Worm (Caenorhabditis elegans) whole organism, young adult: ENCODE results near the gene lipl-2.

Source experiments
- C17E4.6 ChIP-seq: fragments of 200-800 bp; sonication (Bioruptor generic); IDR thresholded peaks from 2 replicates; pipeline ENCODE4 v1.3.6; 2022; ENCODE audit warnings: missing genetic modification reagents, missing genetic modification characterization, missing compliant biosample characterization
- D2030.7 ChIP-seq: fragments of 200-800 bp; sonication (Bioruptor generic); IDR thresholded peaks from 2 replicates; pipeline ENCODE4 v1.3.6; 2022; ENCODE audit warnings: missing genetic modification reagents, missing genetic modification characterization, missing compliant biosample characterization
- F37B4.10 ChIP-seq: fragments of 200-800 bp; sonication (Bioruptor generic); IDR thresholded peaks from 2 replicates; pipeline ENCODE4 v1.3.6; 2022; ENCODE audit warnings: missing genetic modification characterization, missing compliant biosample characterization
- K11D2.4 ChIP-seq: fragments of 200-800 bp; sonication (Bioruptor generic); IDR thresholded peaks from 2 replicates; pipeline ENCODE4 v1.3.6; 2022; ENCODE audit warnings: missing genetic modification reagents, missing genetic modification characterization, missing compliant biosample characterization
- Y53F4B.3 ChIP-seq: fragments of 200-800 bp; sonication (Bioruptor generic); IDR thresholded peaks from 2 replicates; pipeline ENCODE4 v1.3.6; 2022; ENCODE audit warnings: missing genetic modification reagents, missing genetic modification characterization, missing compliant biosample characterization
- Y53G8AR.9 ChIP-seq: fragments of 200-800 bp; sonication (Bioruptor generic); conservative IDR thresholded peaks from 2 replicates; pipeline ENCODE4 v1.3.6; 2022; ENCODE audit warnings: missing genetic modification reagents, missing genetic modification characterization, missing compliant biosample characterization
- ZK185.1 ChIP-seq: sonication (generic microtip); optimal IDR thresholded peaks from 2 replicates; lab custom pipeline; 2016; ENCODE audit warnings: mild to moderate bottlenecking, missing genetic modification characterization, missing compliant biosample characterization; ENCODE audit not compliant: poor library complexity, severe bottlenecking
- akir-1 ChIP-seq: fragments of 200-800 bp; sonication (Bioruptor generic); optimal IDR thresholded peaks from 2 replicates; lab custom pipeline; 2018; ENCODE audit warnings: mild to moderate bottlenecking, missing genetic modification characterization, moderate library complexity, missing compliant biosample characterization
- ama-1 ChIP-seq, 3 experiments: fragments of 150-350 bp in 1 of 3; sonication (generic microtip) in 2 of 3; optimal IDR thresholded peaks; 2 replicates each; lab custom pipeline; 2014 to 2018; ENCODE audit warnings: missing biosample characterization in 2 of 3, missing genetic modification characterization in 2 of 3, missing genetic modification reagents in 2 of 3
- attf-5 ChIP-seq: fragments of 200-800 bp; sonication (Bioruptor generic); optimal IDR thresholded peaks from 2 replicates; lab custom pipeline; 2018; ENCODE audit warnings: mild to moderate bottlenecking, missing genetic modification characterization, missing compliant biosample characterization
- ceh-27 ChIP-seq: fragments of 200-800 bp; sonication (Bioruptor generic); optimal IDR thresholded peaks from 2 replicates; lab custom pipeline; 2018; ENCODE audit warnings: mild to moderate bottlenecking, missing genetic modification characterization, moderate library complexity, missing compliant biosample characterization
- ceh-91 ChIP-seq: fragments of 200-800 bp; sonication (Bioruptor generic); IDR thresholded peaks from 2 replicates; pipeline ENCODE4 v1.3.6; 2022; ENCODE audit warnings: missing genetic modification reagents, missing genetic modification characterization, missing compliant biosample characterization
- dox-1 ChIP-seq: fragments of 200-800 bp; sonication (Bioruptor generic); IDR thresholded peaks from 2 replicates; pipeline ENCODE4 v1.3.6; 2022; ENCODE audit warnings: missing genetic modification reagents, missing genetic modification characterization, missing compliant biosample characterization
- egl-18 ChIP-seq: fragments of 200-800 bp; sonication (Bioruptor generic); IDR thresholded peaks from 2 replicates; pipeline ENCODE4 v1.3.6; 2022; ENCODE audit warnings: missing genetic modification reagents, missing genetic modification characterization, missing compliant biosample characterization
- fkh-3 ChIP-seq: sonication (generic microtip); optimal IDR thresholded peaks from 2 replicates; lab custom pipeline; 2016; ENCODE audit warnings: mild to moderate bottlenecking, missing genetic modification characterization, missing compliant biosample characterization
- let-607 ChIP-seq, 2 experiments: fragments of 200-800 bp in 1 of 2; sonication (Bioruptor generic) in 1 of 2; sonication (generic microtip) in 1 of 2; optimal IDR thresholded peaks; 2 replicates each; lab custom pipeline; 2016 to 2018; ENCODE audit warnings: mild to moderate bottlenecking in 2 of 2, missing compliant biosample characterization in 2 of 2, missing genetic modification characterization in 2 of 2, moderate library complexity in 2 of 2, missing genotype in 1 of 2
- lin-54 ChIP-seq: fragments of 200-800 bp; sonication (Bioruptor generic); optimal IDR thresholded peaks from 2 replicates; lab custom pipeline; 2018; ENCODE audit warnings: mild to moderate bottlenecking, missing genetic modification characterization, missing compliant biosample characterization
- lir-1 ChIP-seq: fragments of 200-800 bp; sonication (Bioruptor generic); conservative IDR thresholded peaks from 2 replicates; pipeline ENCODE4 v1.3.6; 2022; ENCODE audit warnings: missing genetic modification reagents, missing genetic modification characterization, missing compliant biosample characterization
- lsy-27 ChIP-seq: sonication (generic microtip); optimal IDR thresholded peaks from 2 replicates; lab custom pipeline; 2017; ENCODE audit warnings: missing genetic modification characterization, mild to moderate bottlenecking, missing compliant biosample characterization, antibody characterized with exemption, missing genotype, borderline replicate concordance; ENCODE audit not compliant: insufficient read depth
- madf-10 ChIP-seq: sonication (generic microtip); optimal IDR thresholded peaks from 2 replicates; lab custom pipeline; 2016; ENCODE audit warnings: mild to moderate bottlenecking, missing genetic modification characterization, missing compliant biosample characterization
- madf-3 ChIP-seq: fragments of 200-800 bp; sonication (Bioruptor generic); IDR thresholded peaks from 2 replicates; pipeline ENCODE4 v1.3.6; 2022; ENCODE audit warnings: missing genetic modification reagents, missing genetic modification characterization, missing compliant biosample characterization
- mel-28 ChIP-seq: sonication (generic microtip); optimal IDR thresholded peaks from 2 replicates; lab custom pipeline; 2016; ENCODE audit warnings: borderline replicate concordance, mild to moderate bottlenecking, missing genetic modification characterization, missing compliant biosample characterization
- mxl-1 ChIP-seq: sonication (generic microtip); optimal IDR thresholded peaks from 2 replicates; lab custom pipeline; 2016; ENCODE audit warnings: missing genetic modification characterization, missing compliant biosample characterization
- nfya-1 ChIP-seq: sonication (generic microtip); optimal IDR thresholded peaks from 2 replicates; lab custom pipeline; 2017; ENCODE audit warnings: antibody characterized with exemption, missing compliant biosample characterization, missing genetic modification characterization, borderline replicate concordance; ENCODE audit not compliant: insufficient read depth
- nhr-179 ChIP-seq: sonication (generic microtip); optimal IDR thresholded peaks from 2 replicates; lab custom pipeline; 2016; ENCODE audit warnings: mild to moderate bottlenecking, missing genetic modification characterization, missing compliant biosample characterization
- nhr-80 ChIP-seq: sonication (generic microtip); optimal IDR thresholded peaks from 2 replicates; lab custom pipeline; 2016; ENCODE audit warnings: missing genetic modification characterization, missing compliant biosample characterization
- nhr-90 ChIP-seq: sonication (generic microtip); optimal IDR thresholded peaks from 2 replicates; lab custom pipeline; 2016; ENCODE audit warnings: missing genotype, mild to moderate bottlenecking, missing genetic modification characterization, missing compliant biosample characterization
- unc-130 ChIP-seq: sonication (generic microtip); optimal IDR thresholded peaks from 2 replicates; lab custom pipeline; 2016; ENCODE audit warnings: missing genetic modification reagents, missing genetic modification characterization, missing compliant biosample characterization
- unc-62 ChIP-seq: fragments of 150-350 bp; optimal IDR thresholded peaks from 2 replicates; lab custom pipeline; 2014; ENCODE audit warnings: missing biosample characterization, missing genetic modification reagents, missing genetic modification characterization
- xnd-1 ChIP-seq: sonication (generic microtip); optimal IDR thresholded peaks from 2 replicates; lab custom pipeline; 2016; ENCODE audit warnings: missing genotype, missing genetic modification reagents, missing genetic modification characterization, missing compliant biosample characterization
- zim-3 ChIP-seq: sonication (generic microtip); optimal IDR thresholded peaks from 2 replicates; lab custom pipeline; 2017; ENCODE audit warnings: mild to moderate bottlenecking, missing genetic modification characterization, moderate library complexity, missing compliant biosample characterization
- ztf-18 ChIP-seq: sonication (generic microtip); optimal IDR thresholded peaks from 2 replicates; lab custom pipeline; 2016; ENCODE audit warnings: missing genotype, mild to moderate bottlenecking, missing genetic modification characterization, missing compliant biosample characterization

Gene lipl-2

DNA sequence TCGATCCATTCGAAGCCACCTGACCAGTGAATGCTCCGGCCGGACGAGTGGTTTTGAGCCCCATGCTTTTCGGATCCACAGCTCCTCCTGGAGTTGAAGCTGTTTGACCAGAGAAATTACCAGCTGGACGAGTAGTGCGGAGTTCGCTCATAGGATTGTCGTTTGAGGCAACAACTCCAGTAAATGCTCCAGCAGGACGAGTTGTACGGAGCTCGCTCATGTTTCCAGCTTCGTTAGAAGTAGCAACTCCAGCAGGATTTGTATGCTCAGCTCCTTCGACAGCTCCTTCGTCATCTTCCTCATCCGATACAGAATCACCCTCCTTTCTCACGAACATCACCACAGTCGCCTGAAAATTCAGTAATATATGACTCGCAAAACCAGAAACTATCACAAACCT is 37.8 kb upstream of the lipl-2 start:
- TF ChIP-seq lir-1 (no peak), nhr-90 (tag; lab: Kevin White, UChicago) (no peak), ZK185.1 (tag; lab: Kevin White, UChicago) (no peak), let-607 (tag; optimal IDR thresholded peaks at IDR 0.05; lab: Kevin White, UChicago) (no peak)

ce11 chrV:9754459-9754858 is 36.9 kb upstream of the lipl-2 start, which contains the start of gene F58E6.5:
Gene F58E6.5, minus strand, starts transcription at chrV:9754559.
- TF ChIP-seq ztf-18 (tag; lab: Kevin White, UChicago) (no peak), mxl-1 (tag; lab: Kevin White, UChicago) (no peak), lir-1 (no peak), nhr-179 (tag; lab: Kevin White, UChicago) (no peak), Y53G8AR.9 (GFP tag; lab: Robert Waterston, UW) (no peak), nfya-1 (tag; lab: Kevin White, UChicago) (no peak)

DNA sequence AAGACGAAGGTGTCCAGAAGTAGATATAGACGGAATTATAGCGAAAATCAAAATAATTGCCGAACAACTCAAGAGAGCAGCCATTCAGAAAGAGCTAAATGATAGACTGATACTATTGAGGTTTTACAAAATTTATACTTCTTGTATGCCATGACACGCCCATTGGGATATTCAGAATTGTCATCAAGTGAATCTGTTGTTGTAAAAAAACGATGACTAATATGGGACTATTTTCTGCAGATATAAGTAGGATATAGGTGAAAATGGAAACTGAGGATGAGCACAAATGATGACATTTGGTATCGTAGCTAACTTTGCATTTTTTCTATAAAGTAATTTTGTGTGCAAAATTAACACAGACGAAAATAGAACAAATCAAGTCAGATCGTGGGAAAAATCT is 35.6 kb upstream of the lipl-2 start, which contains the start of gene F58E6.8:
Gene F58E6.8, minus strand, starts transcription at position 101 of the 400 bp plus-strand sequence.
- TF ChIP-seq unc-130 (GFP tag; lab: Kevin White, UChicago), result no peak

DNA sequence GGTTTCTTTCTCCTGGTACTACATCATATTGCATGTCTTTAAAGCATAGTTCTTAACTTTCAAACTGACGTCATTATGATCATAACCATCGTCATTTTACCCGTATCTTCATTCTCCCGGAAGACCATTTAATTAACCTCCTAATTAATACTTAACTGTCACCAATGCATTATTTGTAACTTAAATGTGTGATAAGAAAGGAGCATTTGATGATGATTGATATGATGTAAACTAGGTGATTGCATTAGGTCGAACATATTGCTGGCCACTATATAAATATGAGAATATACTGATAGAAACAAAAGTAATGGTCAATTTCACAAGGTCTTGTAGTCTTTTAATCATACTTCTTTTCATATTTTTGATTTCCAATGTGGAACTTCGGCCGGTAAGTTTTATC is 35.1 kb upstream of the lipl-2 start, which contains the start of gene hrg-3:
Gene hrg-3, plus strand, starts transcription at position 227 of the 400 bp plus-strand sequence.
- peak; percentile 18 for TF ChIP-seq unc-62
- no peak for TF ChIP-seq zim-3 (tag; lab: Kevin White, UChicago)
- TF ChIP-seq xnd-1 (tag; lab: Kevin White, UChicago), result no peak
- TF ChIP-seq madf-3 (GFP tag; lab: Robert Waterston, UW), result no peak
- no peak for TF ChIP-seq F37B4.10 (GFP tag; lab: Robert Waterston, UW)
- TF ChIP-seq nhr-80 (tag; lab: Kevin White, UChicago), result peak; percentile 72

ce11 chrV:9757884-9758283 is 33.5 kb upstream of the lipl-2 start, which contains the start of gene F58E6.11:
Gene F58E6.11, minus strand, starts transcription at chrV:9757984.
- TF ChIP-seq Y53F4B.3 (GFP tag; lab: Robert Waterston, UW), result no peak
- TF ChIP-seq dox-1 (GFP tag; lab: Robert Waterston, UW), result no peak
- TF ChIP-seq egl-18 (GFP tag; lab: Robert Waterston, UW), result no peak
- no peak for TF ChIP-seq madf-10
- TF ChIP-seq ama-1 (optimal IDR thresholded peaks at IDR 0.05; lab: Kevin White, UChicago), result no peak
- no peak for TF ChIP-seq ama-1 (GFP tag; optimal IDR thresholded peaks at IDR 0.05; lab: Kevin White, UChicago)
- no peak for TF ChIP-seq D2030.7
- TF ChIP-seq lsy-27 (tag; lab: Kevin White, UChicago), result no peak
- no peak for TF ChIP-seq unc-62
- no peak for TF ChIP-seq lin-54
- no peak for TF ChIP-seq nhr-80 (tag; lab: Kevin White, UChicago)
- TF ChIP-seq ceh-91, result no peak
- no peak for TF ChIP-seq ceh-27 (GFP tag; lab: Kevin White, UChicago)
- TF ChIP-seq K11D2.4 (GFP tag; lab: Robert Waterston, UW), result no peak
- TF ChIP-seq mel-28, result no peak
- TF ChIP-seq akir-1 (GFP tag; lab: Kevin White, UChicago), result no peak
- no peak for TF ChIP-seq fkh-3 (tag; lab: Kevin White, UChicago)
- TF ChIP-seq attf-5 (GFP tag; lab: Kevin White, UChicago), result no peak
- no peak for TF ChIP-seq C17E4.6
